Fruit fly (Drosophila melanogaster) Kc167 (cell line): ENCODE data around the gene CG10993.

ENCODE experiments used
- Myc ChIP-seq: fragments of >200 bp; optimal IDR thresholded peaks from 2 replicates; lab custom pipeline; 2017; ENCODE audit warnings: missing external identifiers
- Sin3A ChIP-seq: fragments of >200 bp; optimal IDR thresholded peaks from 2 replicates; lab custom pipeline; 2018; ENCODE audit warnings: missing external identifiers
- h ChIP-seq: fragments of >200 bp; optimal IDR thresholded peaks from 3 replicates; lab custom pipeline; 2018; ENCODE audit warnings: missing external identifiers
- insv ChIP-seq: fragments of >200 bp; optimal IDR thresholded peaks from 3 replicates; lab custom pipeline; 2018; ENCODE audit warnings: missing external identifiers
- psq ChIP-seq: fragments of >200 bp; optimal IDR thresholded peaks from 2 replicates; lab custom pipeline; 2017; ENCODE audit warnings: missing external identifiers
- ttk ChIP-seq: sonication (Bioruptor generic); optimal IDR thresholded peaks from 2 replicates; lab custom pipeline; 2017; ENCODE audit warnings: missing external identifiers

CG10993 gene

dm6 chrX:13747635-13748467 is 43.1 kb downstream of the CG10993 start:
- no peak for TF ChIP-seq insv (lab: Kevin White, UChicago)

dm6 chrX:13747052-13747451 is 43.9 kb downstream of the CG10993 start:
- no peak for TF ChIP-seq psq (lab: Kevin White, UChicago)
- TF ChIP-seq ttk: no peak
- no peak for TF ChIP-seq Sin3A
- no peak for TF ChIP-seq h (lab: Kevin White, UChicago)
- no peak for TF ChIP-seq Myc (lab: Kevin White, UChicago)
- TF ChIP-seq insv (lab: Kevin White, UChicago): no peak

dm6 chrX:13744599-13745052 is 46.3 kb downstream of the CG10993 start, which contains the start of gene Grip91:
Gene Grip91, minus strand, starts transcription at chrX:13744683.
- TF ChIP-seq Sin3A (no peak), Myc (lab: Kevin White, UChicago) (no peak), insv (lab: Kevin White, UChicago) (no peak), ttk (no peak), psq (lab: Kevin White, UChicago) (no peak), h (lab: Kevin White, UChicago) (no peak)

dm6 chrX:13740992-13741391 is 49.9 kb downstream of the CG10993 start:
- TF ChIP-seq h (lab: Kevin White, UChicago): no peak
- TF ChIP-seq ttk: no peak
- TF ChIP-seq psq (lab: Kevin White, UChicago): no peak
- TF ChIP-seq insv (lab: Kevin White, UChicago): no peak
- no peak for TF ChIP-seq Myc (lab: Kevin White, UChicago)
- no peak for TF ChIP-seq Sin3A
